Worm (Caenorhabditis elegans) whole organism, young adult: Measurements from ENCODE around the gene osm-8.

ENCODE experiments used
- F49E8.2 ChIP-seq: sonication (generic microtip); optimal IDR thresholded peaks from 3 replicates; lab custom pipeline; 2017; ENCODE audit warnings: missing genetic modification characterization, mild to moderate bottlenecking, missing compliant biosample characterization, antibody characterized with exemption, moderate library complexity; ENCODE audit not compliant: insufficient read depth
- dpl-1 ChIP-seq: fragments of 150-350 bp; optimal IDR thresholded peaks from 2 replicates; lab custom pipeline; 2014; ENCODE audit warnings: missing biosample characterization, missing genetic modification reagents, missing genetic modification characterization
- hsf-1 ChIP-seq: fragments of 200-800 bp; sonication (Bioruptor generic); IDR thresholded peaks from 2 replicates; pipeline ENCODE4 v1.3.6; 2022; ENCODE audit warnings: missing genetic modification reagents, missing genetic modification characterization, missing compliant biosample characterization
- lsl-1 ChIP-seq: fragments of 200-800 bp; sonication (Bioruptor generic); optimal IDR thresholded peaks from 2 replicates; lab custom pipeline; 2018; ENCODE audit warnings: mild to moderate bottlenecking, missing genetic modification characterization, moderate library complexity, missing compliant biosample characterization
- sdz-38 ChIP-seq: sonication (generic microtip); optimal IDR thresholded peaks from 2 replicates; lab custom pipeline; 2016; ENCODE audit warnings: missing genotype, missing genetic modification characterization, missing compliant biosample characterization

ce11 chrII:7570820-7571219 is 34.4 kb downstream of the osm-8 start:
- TF ChIP-seq dpl-1 (GFP tag; lab: Kevin White, UChicago) (no peak), F49E8.2 (tag; lab: Kevin White, UChicago) (no peak), hsf-1 (no peak), sdz-38 (no peak), lsl-1 (GFP tag; lab: Kevin White, UChicago) (no peak)
